Fruit fly (Drosophila melanogaster) whole organism, embryonic: ENCODE measurements around the gene CG1971.

ENCODE experiments used
- CG12155 ChIP-seq: fragments of 200-800 bp; sonication (Bioruptor generic); optimal IDR thresholded peaks from 3 replicates; lab custom pipeline; 2016; ENCODE audit warnings: missing biosample characterization, missing genetic modification characterization
- knrl ChIP-seq: fragments of 200-800 bp; sonication (Bioruptor generic); IDR thresholded peaks from 3 replicates; pipeline ENCODE4 v1.3.6; 2022; ENCODE audit warnings: missing biosample characterization, missing genetic modification characterization; ENCODE audit not compliant: partially characterized antibody
- usp ChIP-seq: fragments of >200 bp; optimal IDR thresholded peaks from 2 replicates; lab custom pipeline; 2017; ENCODE audit warnings: missing biosample characterization, missing genetic modification characterization

DNA sequence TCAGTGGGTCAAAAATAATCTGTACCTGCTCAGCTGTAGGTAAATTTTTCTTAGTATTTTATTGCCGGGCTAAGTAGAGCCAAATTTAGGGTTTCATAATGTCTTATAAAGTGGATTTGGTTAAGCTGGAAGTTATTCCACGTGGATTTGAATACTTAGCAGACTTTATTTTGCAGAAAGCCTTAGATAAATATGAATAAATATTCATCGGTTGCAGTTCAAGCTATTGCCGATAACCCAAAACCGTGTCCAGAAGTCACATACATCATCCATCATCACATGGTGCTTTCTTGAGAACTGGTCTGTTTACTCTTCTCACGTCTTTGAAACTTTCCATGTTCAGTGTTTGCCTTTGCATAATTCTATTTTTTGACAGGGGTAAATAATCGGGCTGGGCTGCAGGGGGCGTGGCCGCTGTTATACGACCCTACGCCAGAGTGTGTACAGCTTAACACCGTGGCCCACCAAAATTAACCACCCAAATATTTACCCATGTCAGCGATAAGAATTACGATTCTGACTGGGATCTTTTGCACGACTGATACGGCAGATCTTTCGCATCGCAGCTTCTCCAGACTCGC, 46.6 kb upstream of the CG1971 start, which contains the start of gene CG2187:
- TF ChIP-seq knrl (GFP tag; lab: Robert Waterston, UW) (no peak), CG12155 (GFP tag; lab: Kevin White, UChicago) (no peak), usp (GFP tag; lab: Kevin White, UChicago) (no peak)
